Worm (Caenorhabditis elegans) whole organism, L3 larva: ENCODE data around the gene Y41G9A.10.

Experiments used
- ZK546.5 ChIP-seq: sonication (generic microtip); optimal IDR thresholded peaks from 2 replicates; lab custom pipeline; 2017; ENCODE audit warnings: missing biosample characterization, missing genetic modification characterization
- aly-2 ChIP-seq: fragments of 150-350 bp; optimal IDR thresholded peaks from 2 replicates; lab custom pipeline; 2014; ENCODE audit warnings: missing biosample characterization, missing genetic modification characterization
- ama-1 ChIP-seq: fragments of 150-350 bp; optimal IDR thresholded peaks from 2 replicates; lab custom pipeline; 2018
- ceh-16 ChIP-seq: sonication (generic microtip); optimal IDR thresholded peaks from 2 replicates; lab custom pipeline; 2017; ENCODE audit warnings: missing biosample characterization, missing genetic modification characterization
- ceh-28 ChIP-seq: fragments of 150-350 bp; optimal IDR thresholded peaks from 2 replicates; lab custom pipeline; 2014; ENCODE audit warnings: missing biosample characterization, missing genetic modification reagents, missing genetic modification characterization
- ceh-82 ChIP-seq: fragments of 150-350 bp; optimal IDR thresholded peaks from 2 replicates; lab custom pipeline; 2014; ENCODE audit warnings: missing biosample characterization, missing genetic modification characterization
- egl-27 ChIP-seq: sonication (generic microtip); optimal IDR thresholded peaks from 4 replicates; lab custom pipeline; 2017; ENCODE audit warnings: missing biosample characterization, missing genetic modification reagents, missing genetic modification characterization
- elt-2 ChIP-seq: sonication (generic microtip); optimal IDR thresholded peaks from 2 replicates; lab custom pipeline; 2016; ENCODE audit warnings: missing genetic modification reagents, mild to moderate bottlenecking, missing genetic modification characterization, missing compliant biosample characterization
- elt-3 ChIP-seq, 3 experiments: fragments of 150-350 bp in 1 of 3; sonication (generic microtip) in 2 of 3; optimal IDR thresholded peaks; 2 replicates in 2 of 3; 4 replicates in 1 of 3; lab custom pipeline; 2014 to 2017; ENCODE audit warnings: missing biosample characterization in 3 of 3, missing genetic modification characterization in 3 of 3
- eor-1 ChIP-seq, 2 experiments: fragments of 150-350 bp; optimal IDR thresholded peaks; 2 replicates each; lab custom pipeline; 2014 to 2018; ENCODE audit warnings: missing biosample characterization in 2 of 2, missing genetic modification characterization in 2 of 2
- fkh-10 ChIP-seq: sonication (generic microtip); optimal IDR thresholded peaks from 2 replicates; lab custom pipeline; 2017; ENCODE audit warnings: missing biosample characterization, missing genetic modification reagents, missing genetic modification characterization
- jun-1 ChIP-seq: fragments of 150-350 bp; optimal IDR thresholded peaks from 2 replicates; lab custom pipeline; 2014; ENCODE audit warnings: missing biosample characterization, missing genetic modification reagents, missing genetic modification characterization
- lin-15B ChIP-seq: fragments of 150-350 bp; optimal IDR thresholded peaks from 2 replicates; lab custom pipeline; 2014; ENCODE audit warnings: missing biosample characterization, missing genetic modification characterization
- lin-39 ChIP-seq: fragments of 150-350 bp; optimal IDR thresholded peaks from 2 replicates; lab custom pipeline; 2018; ENCODE audit warnings: missing biosample characterization, missing genetic modification reagents, missing genetic modification characterization
- lsy-12 ChIP-seq: sonication (generic microtip); optimal IDR thresholded peaks from 2 replicates; lab custom pipeline; 2016; ENCODE audit warnings: mild to moderate bottlenecking, missing genetic modification characterization, missing compliant biosample characterization
- mml-1 ChIP-seq: fragments of 150-350 bp; sonication (generic microtip); optimal IDR thresholded peaks from 3 replicates; lab custom pipeline; 2014; ENCODE audit warnings: missing biosample characterization, missing genetic modification characterization
- nfya-1 ChIP-seq: sonication (generic microtip); optimal IDR thresholded peaks from 2 replicates; lab custom pipeline; 2017; ENCODE audit warnings: missing genetic modification characterization, mild to moderate bottlenecking, missing compliant biosample characterization, antibody characterized with exemption, moderate library complexity; ENCODE audit not compliant: insufficient read depth
- nhr-12 ChIP-seq: fragments of 150-350 bp; optimal IDR thresholded peaks from 2 replicates; lab custom pipeline; 2014; ENCODE audit warnings: missing biosample characterization, missing genetic modification characterization
- nhr-23 ChIP-seq: fragments of 150-350 bp; optimal IDR thresholded peaks from 2 replicates; lab custom pipeline; 2014; ENCODE audit warnings: missing biosample characterization, missing genetic modification reagents, missing genetic modification characterization
- nhr-25 ChIP-seq: sonication (generic microtip); optimal IDR thresholded peaks from 2 replicates; lab custom pipeline; 2017; ENCODE audit warnings: missing biosample characterization, missing genetic modification characterization
- nhr-43 ChIP-seq: sonication (generic microtip); optimal IDR thresholded peaks from 2 replicates; lab custom pipeline; 2016; ENCODE audit warnings: mild to moderate bottlenecking, missing genetic modification characterization, missing compliant biosample characterization; ENCODE audit not compliant: poor library complexity, severe bottlenecking
- nhr-67 ChIP-seq: fragments of 150-350 bp; optimal IDR thresholded peaks from 2 replicates; lab custom pipeline; 2014; ENCODE audit warnings: missing biosample characterization, missing genetic modification characterization
- nhr-76 ChIP-seq: fragments of 150-350 bp; sonication (generic microtip); optimal IDR thresholded peaks from 5 replicates; lab custom pipeline; 2014; ENCODE audit warnings: missing biosample characterization, missing genetic modification characterization
- nhr-77 ChIP-seq: fragments of 150-350 bp; optimal IDR thresholded peaks from 2 replicates; lab custom pipeline; 2014; ENCODE audit warnings: missing biosample characterization, missing genetic modification characterization
- pha-4 ChIP-seq: fragments of 150-350 bp; optimal IDR thresholded peaks from 2 replicates; lab custom pipeline; 2014; ENCODE audit warnings: missing biosample characterization, missing genetic modification reagents, missing genetic modification characterization
- pqm-1 ChIP-seq: fragments of 150-350 bp; optimal IDR thresholded peaks from 2 replicates; lab custom pipeline; 2017; ENCODE audit warnings: missing biosample characterization, missing genetic modification characterization, inconsistent platforms
- sea-2 ChIP-seq: fragments of 150-350 bp; sonication (generic microtip); optimal IDR thresholded peaks from 4 replicates; lab custom pipeline; 2014; ENCODE audit warnings: missing biosample characterization, missing genetic modification reagents, missing genetic modification characterization
- tbx-2 ChIP-seq: sonication (generic microtip); optimal IDR thresholded peaks from 2 replicates; lab custom pipeline; 2016; ENCODE audit warnings: mild to moderate bottlenecking, missing genetic modification characterization, missing compliant biosample characterization
- unc-39 ChIP-seq: sonication (generic microtip); optimal IDR thresholded peaks from 4 replicates; lab custom pipeline; 2017; ENCODE audit warnings: missing biosample characterization, missing genetic modification characterization
- unc-62 ChIP-seq: fragments of 150-350 bp; sonication (generic microtip); optimal IDR thresholded peaks from 4 replicates; lab custom pipeline; 2014; ENCODE audit warnings: missing biosample characterization, missing genetic modification reagents, missing genetic modification characterization
- zag-1 ChIP-seq: fragments of 150-350 bp; optimal IDR thresholded peaks from 2 replicates; lab custom pipeline; 2014; ENCODE audit warnings: missing biosample characterization, missing genetic modification characterization
- ztf-11 ChIP-seq: fragments of 150-350 bp; optimal IDR thresholded peaks from 2 replicates; lab custom pipeline; 2014; ENCODE audit warnings: missing biosample characterization, missing genetic modification characterization
- ztf-4 ChIP-seq: fragments of 150-350 bp; optimal IDR thresholded peaks from 2 replicates; lab custom pipeline; 2014; ENCODE audit warnings: missing biosample characterization, missing genetic modification characterization

The Y41G9A.10 gene

DNA sequence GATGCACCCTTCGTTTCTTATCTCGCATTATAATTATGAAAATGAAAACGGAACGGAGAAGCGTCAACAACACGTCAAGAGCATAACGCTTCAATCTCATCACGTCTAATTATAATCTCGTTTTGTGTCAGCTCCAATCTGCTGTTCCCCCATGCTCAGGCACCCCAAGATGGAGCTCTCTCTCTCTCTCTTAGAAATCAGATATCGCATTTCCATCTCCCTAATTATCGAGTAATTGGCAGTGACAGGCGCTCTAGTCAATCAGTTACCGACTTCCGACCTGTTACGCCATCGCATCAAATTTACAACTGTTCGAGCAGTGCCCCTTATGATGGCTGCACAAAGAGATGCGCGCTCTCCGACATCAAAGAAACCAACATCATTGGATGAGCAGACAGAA, 25.9 kb downstream of the Y41G9A.10 start:
- TF ChIP-seq nhr-76 (tag; lab: Kevin White, UChicago) = no peak
- no peak for TF ChIP-seq unc-62 (GFP tag; lab: Kevin White, UChicago)
- no peak for TF ChIP-seq pha-4 (tag; lab: Kevin White, UChicago)
- TF ChIP-seq lsy-12 (tag; lab: Kevin White, UChicago) = no peak
- TF ChIP-seq sea-2 = no peak
- no peak for TF ChIP-seq fkh-10 (GFP tag; lab: Kevin White, UChicago)
- no peak for TF ChIP-seq egl-27 (tag; lab: Kevin White, UChicago)
- TF ChIP-seq lin-39 (tag; lab: Kevin White, UChicago) = no peak
- no peak for TF ChIP-seq ceh-82 (tag; lab: Kevin White, UChicago)
- no peak for TF ChIP-seq aly-2 (tag; lab: Kevin White, UChicago)

DNA sequence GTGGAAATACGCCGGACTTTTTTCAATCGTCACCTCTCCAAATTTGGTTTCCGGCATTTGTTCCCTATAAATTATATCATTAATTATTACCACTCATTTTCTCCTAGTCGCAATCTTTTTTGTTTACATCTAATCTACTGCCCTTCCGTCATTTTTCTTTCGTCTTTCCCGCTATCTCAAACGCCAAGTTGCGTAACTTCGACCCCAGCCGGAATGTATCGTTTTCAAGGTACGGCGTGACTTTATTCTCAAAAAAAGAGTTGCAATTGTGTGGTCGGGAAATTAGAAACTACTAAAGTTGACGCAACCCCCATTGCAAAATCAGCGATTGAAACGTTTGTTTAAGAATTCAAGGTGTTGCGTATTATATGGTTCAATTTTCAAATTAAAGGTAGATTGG, 26.9 kb downstream of the Y41G9A.10 start:
- TF ChIP-seq nhr-12 (tag; lab: Kevin White, UChicago) (no peak), nhr-43 (no peak), ztf-4 (tag; lab: Kevin White, UChicago) (no peak), unc-62 (GFP tag; lab: Kevin White, UChicago) (no peak), elt-3 (tag; optimal IDR thresholded peaks at IDR 0.05; lab: Kevin White, UChicago) (no peak), lin-39 (tag; lab: Kevin White, UChicago) (no peak), nfya-1 (no peak), ceh-28 (tag; lab: Kevin White, UChicago) (no peak), lin-15B (tag; lab: Kevin White, UChicago) (no peak), tbx-2 (tag; lab: Kevin White, UChicago) (no peak), ZK546.5 (no peak), nhr-77 (tag; lab: Kevin White, UChicago) (no peak), ztf-11 (tag; lab: Kevin White, UChicago) (no peak)

ce11 chrX:2912689-2913088, 33.7 kb downstream of the Y41G9A.10 start:
- TF ChIP-seq aly-2 (tag; lab: Kevin White, UChicago) = no peak
- no peak for TF ChIP-seq ceh-82 (tag; lab: Kevin White, UChicago)
- no peak for TF ChIP-seq nhr-12 (tag; lab: Kevin White, UChicago)
- TF ChIP-seq nhr-76 (tag; lab: Kevin White, UChicago) = no peak
- TF ChIP-seq ZK546.5 = no peak
- TF ChIP-seq ceh-16 (tag; lab: Kevin White, UChicago) = no peak
- TF ChIP-seq zag-1 (tag; lab: Kevin White, UChicago) = no peak
- TF ChIP-seq lin-15B (tag; lab: Kevin White, UChicago) = no peak
- no peak for TF ChIP-seq ztf-4 (tag; lab: Kevin White, UChicago)
- no peak for TF ChIP-seq mml-1

ce11 chrX:2909227-2909626, 37.1 kb downstream of the Y41G9A.10 start, which contains the start of gene nmy-1:
Gene nmy-1, plus strand, starts transcription at chrX:2909527.
- TF ChIP-seq eor-1 (tag; optimal IDR thresholded peaks at IDR 0.05; lab: Kevin White, UChicago) = no peak
- no peak for TF ChIP-seq fkh-10 (GFP tag; lab: Kevin White, UChicago)
- TF ChIP-seq nhr-67 (tag; lab: Kevin White, UChicago) = no peak

DNA sequence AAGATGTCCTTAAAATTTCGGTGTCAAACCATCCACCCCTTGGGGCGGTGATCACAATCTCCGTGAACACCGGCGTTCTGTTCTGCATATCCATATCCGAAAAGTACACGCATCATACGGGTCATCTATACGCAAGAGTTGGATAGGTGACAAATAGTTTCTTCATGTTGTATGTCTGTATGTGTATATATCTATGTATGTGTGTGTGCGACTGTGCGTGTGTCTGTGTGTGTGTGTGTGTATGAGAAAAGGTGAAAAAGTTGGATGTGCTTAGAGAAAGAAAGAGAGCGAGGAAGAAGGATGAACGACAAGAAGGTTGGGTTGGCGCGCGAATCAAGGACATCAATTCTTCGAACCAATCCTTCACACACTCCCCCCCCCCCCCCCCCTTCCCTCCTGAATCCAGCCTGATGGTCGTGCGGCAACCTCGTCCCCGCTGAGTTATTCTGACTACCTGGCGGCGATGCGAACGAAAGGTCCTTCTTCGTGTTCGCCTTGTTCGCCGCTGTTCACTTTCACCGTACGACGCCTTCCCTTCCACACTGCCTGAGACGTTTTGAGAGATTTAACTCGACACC, 39.0 kb downstream of the Y41G9A.10 start:
- peak; percentile 82 for TF ChIP-seq nhr-23 (tag; lab: Kevin White, UChicago)
- no peak for TF ChIP-seq elt-3 (tag; optimal IDR thresholded peaks at IDR 0.05; lab: Kevin White, UChicago)
- no peak for TF ChIP-seq jun-1 (tag; lab: Kevin White, UChicago)
- TF ChIP-seq nhr-25 (tag; lab: Kevin White, UChicago) = peak; percentile 84

ce11 chrX:2906062-2906732, 40.2 kb downstream of the Y41G9A.10 start:
- TF ChIP-seq pqm-1 (tag; lab: Kevin White, UChicago) (peak; percentile 72), pha-4 (tag; lab: Kevin White, UChicago) (no peak), elt-2 (peak; percentile 78), ama-1 (lab: Kevin White, UChicago) (peak; percentile 12), unc-39 (tag; lab: Kevin White, UChicago) (no peak)
